Worm (Caenorhabditis elegans): ENCODE data around the gene B0416.2.

Gene B0416.2

DNA sequence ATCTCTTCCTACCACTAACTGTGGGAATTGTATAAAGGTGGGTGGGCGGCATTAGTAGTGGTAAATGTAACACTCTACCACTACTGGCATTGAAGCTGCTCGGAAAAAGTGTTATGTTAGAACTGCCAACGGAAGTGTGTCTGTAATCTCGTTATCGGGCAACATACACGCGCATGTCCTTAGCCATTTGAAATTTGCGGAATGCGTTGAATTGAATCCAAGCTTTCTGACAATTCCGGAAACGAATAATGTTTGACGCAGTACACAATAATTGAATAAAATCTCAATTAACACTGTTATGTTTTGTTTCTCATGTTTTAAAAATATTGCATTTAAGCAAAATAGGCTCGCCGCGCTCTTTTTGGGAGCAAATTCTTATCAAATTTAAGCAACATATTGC is 26.0 kb downstream of the B0416.2 start:
- TF ChIP-seq tbx-11 (GFP tag; IDR thresholded peaks at IDR 0.05) (no peak), scrt-1 (GFP tag; IDR thresholded peaks at IDR 0.05) (no peak), hmbx-1 (tag; optimal IDR thresholded peaks at IDR 0.05) (no peak), F13C5.2 (tag; optimal IDR thresholded peaks at IDR 0.05) (no peak), tra-4 (tag; optimal IDR thresholded peaks at IDR 0.05) (no peak), flt-1 (GFP tag; IDR thresholded peaks at IDR 0.05) (no peak), sea-1 (GFP tag; conservative IDR thresholded peaks at IDR 0.05) (no peak), hnd-1 (tag; optimal IDR thresholded peaks at IDR 0.05) (no peak), ceh-36 (tag; optimal IDR thresholded peaks at IDR 0.05) (no peak), B0310.2 (tag; optimal IDR thresholded peaks at IDR 0.05) (no peak), hmg-4 (GFP tag; optimal IDR thresholded peaks at IDR 0.05) (no peak), pes-1 (GFP tag; IDR thresholded peaks at IDR 0.05) (no peak), ceh-13 (GFP tag; optimal IDR thresholded peaks at IDR 0.05) (no peak), aly-1 (tag; optimal IDR thresholded peaks at IDR 0.05) (no peak), ets-7 (tag; optimal IDR thresholded peaks at IDR 0.05) (no peak), tbx-37 (GFP tag; conservative IDR thresholded peaks at IDR 0.05) (no peak), ama-1 (optimal IDR thresholded peaks at IDR 0.05) (no peak)

DNA sequence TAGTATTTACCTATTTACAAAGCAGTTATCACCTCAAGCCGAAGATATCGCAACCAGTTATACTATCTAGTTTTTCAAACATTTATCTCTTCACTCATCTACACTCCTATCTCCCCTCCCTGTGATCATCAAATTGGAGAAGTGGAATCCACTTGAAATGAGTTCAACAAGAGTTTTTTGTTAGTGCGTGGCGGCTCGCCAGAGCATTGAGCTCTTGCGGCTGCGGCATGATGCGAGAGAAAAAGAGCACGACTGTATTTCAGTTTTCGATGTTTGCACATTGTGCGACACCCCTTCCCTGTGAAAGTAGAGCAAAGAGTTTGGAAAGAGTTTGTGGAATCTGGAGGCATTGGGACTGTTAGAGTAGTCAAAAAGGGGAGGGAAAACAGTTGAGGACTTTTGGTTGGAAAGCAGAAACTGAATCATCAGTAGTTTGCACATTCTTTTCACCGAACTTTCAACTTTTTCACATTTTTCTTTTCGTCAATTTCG is 31.8 kb downstream of the B0416.2 start, which contains the start of gene T20B5.2:
T20B5.2 (plus strand) TSS at position 442 of the 492 bp plus-strand sequence.
- TF ChIP-seq ets-7 (tag; optimal IDR thresholded peaks at IDR 0.05) (no peak), ama-1 (optimal IDR thresholded peaks at IDR 0.05) (no peak), tra-4 (tag; optimal IDR thresholded peaks at IDR 0.05) (no peak), sea-1 (GFP tag; conservative IDR thresholded peaks at IDR 0.05) (no peak), ceh-36 (tag; optimal IDR thresholded peaks at IDR 0.05) (no peak), scrt-1 (GFP tag; IDR thresholded peaks at IDR 0.05) (no peak), ceh-13 (GFP tag; optimal IDR thresholded peaks at IDR 0.05) (no peak), flt-1 (GFP tag; IDR thresholded peaks at IDR 0.05) (no peak), tbx-11 (GFP tag; IDR thresholded peaks at IDR 0.05) (no peak)

DNA sequence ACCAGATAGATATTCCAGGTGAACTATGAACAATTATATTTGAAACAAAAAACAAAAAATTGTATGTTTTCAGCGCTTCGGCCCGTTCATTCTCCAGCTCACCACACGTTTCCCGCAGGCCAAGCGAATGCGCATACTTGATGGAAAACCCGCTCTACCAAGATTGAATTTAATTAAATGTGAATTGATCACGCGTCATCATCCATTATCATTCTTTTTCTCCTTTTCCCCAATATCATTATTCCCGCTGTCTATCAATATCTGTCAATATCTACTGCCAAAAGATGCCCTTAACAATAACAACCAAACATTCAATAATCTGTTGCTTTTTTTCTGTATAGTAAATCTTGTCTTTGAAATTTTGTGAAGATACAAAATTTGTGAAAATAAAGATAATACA is 37.3 kb downstream of the B0416.2 start:
- TF ChIP-seq ama-1 (optimal IDR thresholded peaks at IDR 0.05) (no peak), flt-1 (GFP tag; IDR thresholded peaks at IDR 0.05) (no peak)

ce11 chrX:9337832-9338231 is 38.9 kb downstream of the B0416.2 start:
- TF ChIP-seq hnd-1 (tag; optimal IDR thresholded peaks at IDR 0.05) (no peak), pes-1 (GFP tag; IDR thresholded peaks at IDR 0.05) (no peak), tbx-11 (GFP tag; IDR thresholded peaks at IDR 0.05) (no peak), flt-1 (GFP tag; IDR thresholded peaks at IDR 0.05) (no peak), F13C5.2 (tag; optimal IDR thresholded peaks at IDR 0.05) (peak; percentile 82), scrt-1 (GFP tag; IDR thresholded peaks at IDR 0.05) (0 out of 2 replicates have a peak, but pooled peaks have one; percentile 45), ets-7 (tag; optimal IDR thresholded peaks at IDR 0.05) (peak; percentile 33), ama-1 (optimal IDR thresholded peaks at IDR 0.05) (no peak), aly-1 (tag; optimal IDR thresholded peaks at IDR 0.05) (peak; percentile 62), tbx-37 (GFP tag; conservative IDR thresholded peaks at IDR 0.05) (peak; percentile 39; the same call in 1 of the 2 replicates)

DNA sequence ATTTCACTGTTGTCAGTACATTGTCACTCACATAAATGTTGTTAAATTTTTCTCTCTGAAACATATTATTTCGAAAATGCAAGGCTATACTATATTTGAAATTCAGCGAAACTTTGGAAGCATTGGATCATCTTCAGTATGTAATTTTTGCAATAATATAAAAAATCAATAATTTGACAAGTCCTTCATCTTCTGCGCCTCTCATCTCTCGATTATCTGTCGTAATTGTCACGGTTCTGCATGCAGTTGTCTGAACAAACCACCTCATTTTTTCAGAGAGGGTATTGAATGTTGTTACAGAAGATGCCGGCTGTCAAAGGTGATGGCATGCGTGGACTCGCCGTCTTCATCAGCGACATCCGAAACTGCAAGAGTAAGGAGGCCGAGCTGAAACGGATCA is 39.4 kb downstream of the B0416.2 start, which contains the start of gene apa-2:
apa-2 (plus strand) TSS at position 301 of the 400 bp plus-strand sequence.
- TF ChIP-seq B0310.2 (tag; optimal IDR thresholded peaks at IDR 0.05) (no peak), hmg-4 (GFP tag; optimal IDR thresholded peaks at IDR 0.05) (no peak), pes-1 (GFP tag; IDR thresholded peaks at IDR 0.05) (no peak), sea-1 (GFP tag; conservative IDR thresholded peaks at IDR 0.05) (no peak), hnd-1 (tag; optimal IDR thresholded peaks at IDR 0.05) (no peak), tbx-37 (GFP tag; conservative IDR thresholded peaks at IDR 0.05) (no peak), ceh-13 (GFP tag; optimal IDR thresholded peaks at IDR 0.05) (no peak), flt-1 (GFP tag; IDR thresholded peaks at IDR 0.05) (no peak), hmbx-1 (tag; optimal IDR thresholded peaks at IDR 0.05) (no peak), F13C5.2 (tag; optimal IDR thresholded peaks at IDR 0.05) (no peak), ets-7 (tag; optimal IDR thresholded peaks at IDR 0.05) (no peak), ceh-36 (tag; optimal IDR thresholded peaks at IDR 0.05) (no peak), tra-4 (tag; optimal IDR thresholded peaks at IDR 0.05) (no peak), scrt-1 (GFP tag; IDR thresholded peaks at IDR 0.05) (no peak), ama-1 (optimal IDR thresholded peaks at IDR 0.05) (no peak), aly-1 (tag; optimal IDR thresholded peaks at IDR 0.05) (no peak)

DNA sequence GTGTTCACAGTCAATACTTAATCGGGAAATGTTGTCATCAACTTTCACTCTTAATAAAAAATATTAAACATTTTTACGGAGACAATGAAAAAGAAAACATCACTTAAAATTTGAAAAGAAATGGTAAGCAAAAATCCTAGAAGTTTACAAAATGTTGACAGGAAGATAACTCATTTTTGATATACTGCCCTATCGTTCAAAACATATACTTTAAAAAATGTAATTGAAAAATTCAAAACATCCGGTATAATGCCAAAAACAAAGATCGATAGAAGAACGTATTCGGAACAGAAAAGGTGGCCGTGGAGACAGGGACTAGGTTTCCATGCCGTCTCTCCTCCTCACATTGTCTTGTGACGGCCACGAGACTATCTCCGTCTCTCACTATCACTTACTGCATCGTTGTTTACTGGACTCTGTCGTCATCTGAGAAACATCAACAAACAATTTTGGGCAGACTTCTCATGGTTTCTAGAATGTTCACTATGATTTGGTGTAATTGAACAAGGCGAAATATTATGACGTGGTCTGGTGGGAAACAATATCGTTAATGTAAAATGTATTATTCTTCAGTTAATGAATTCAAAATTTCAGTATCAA is 48.5 kb downstream of the B0416.2 start, which contains the start of gene oga-1:
oga-1 (minus strand) TSS at position 51 of the 600 bp plus-strand sequence.
- TF ChIP-seq hmg-4 (GFP tag; optimal IDR thresholded peaks at IDR 0.05) (no peak), tra-4 (tag; optimal IDR thresholded peaks at IDR 0.05) (no peak), sea-1 (GFP tag; conservative IDR thresholded peaks at IDR 0.05) (no peak), hmbx-1 (tag; optimal IDR thresholded peaks at IDR 0.05) (no peak), ceh-13 (GFP tag; optimal IDR thresholded peaks at IDR 0.05) (no peak), scrt-1 (GFP tag; IDR thresholded peaks at IDR 0.05) (no peak), ama-1 (optimal IDR thresholded peaks at IDR 0.05) (no peak), ets-7 (tag; optimal IDR thresholded peaks at IDR 0.05) (no peak), pes-1 (GFP tag; IDR thresholded peaks at IDR 0.05) (no peak), flt-1 (GFP tag; IDR thresholded peaks at IDR 0.05) (no peak), aly-1 (tag; optimal IDR thresholded peaks at IDR 0.05) (no peak), F13C5.2 (tag; optimal IDR thresholded peaks at IDR 0.05) (no peak), hnd-1 (tag; optimal IDR thresholded peaks at IDR 0.05) (no peak), ceh-36 (tag; optimal IDR thresholded peaks at IDR 0.05) (no peak), tbx-37 (GFP tag; conservative IDR thresholded peaks at IDR 0.05) (no peak), tbx-11 (GFP tag; IDR thresholded peaks at IDR 0.05) (no peak), B0310.2 (tag; optimal IDR thresholded peaks at IDR 0.05) (no peak)

Measured in whole organism, early embryonic.